Fruit fly (Drosophila melanogaster): ENCODE data around the gene Pvf3.

The Pvf3 gene

dm6 chr2L:7203411-7204171 is 46.1 kb upstream of the Pvf3 start:
- TF ChIP-seq CG3032 (tag; optimal IDR thresholded peaks at IDR 0.05) (no peak), CG3919 (GFP tag; optimal IDR thresholded peaks at IDR 0.05) (no peak), CG11294 (GFP tag; IDR thresholded peaks at IDR 0.05) (no peak), fd59A (GFP tag; optimal IDR thresholded peaks at IDR 0.05) (no peak), CG16779 (tag; optimal IDR thresholded peaks at IDR 0.05) (peak; percentile 27), Smox (GFP tag; optimal IDR thresholded peaks at IDR 0.05) (no peak), topi (GFP tag; optimal IDR thresholded peaks at IDR 0.05) (no peak), salr (GFP tag; optimal IDR thresholded peaks at IDR 0.05) (no peak), CG10669 (GFP tag; optimal IDR thresholded peaks at IDR 0.05) (no peak), Sox15 (GFP tag; optimal IDR thresholded peaks at IDR 0.05) (no peak), CG34406 (GFP tag; optimal IDR thresholded peaks at IDR 0.05) (no peak), CG8119 (GFP tag; IDR thresholded peaks at IDR 0.05) (0 out of 3 replicates have a peak, but pooled peaks have one; percentile 37), net (GFP tag; optimal IDR thresholded peaks at IDR 0.05) (no peak), CG1621 (tag; optimal IDR thresholded peaks at IDR 0.05) (no peak), dsx (GFP tag; optimal IDR thresholded peaks at IDR 0.05; ENCODE audit: poor library complexity, severe bottlenecking) (no peak), CG6808 (GFP tag; optimal IDR thresholded peaks at IDR 0.05) (no peak), CG32006 (GFP tag; optimal IDR thresholded peaks at IDR 0.05) (peak; percentile 36), Ets96B (tag; optimal IDR thresholded peaks at IDR 0.05) (no peak), Eip93F (GFP tag; optimal IDR thresholded peaks at IDR 0.05) (no peak), Hr38 (GFP tag; optimal IDR thresholded peaks at IDR 0.05) (no peak), acj6 (GFP tag; optimal IDR thresholded peaks at IDR 0.05) (no peak), CG6854 (GFP tag; optimal IDR thresholded peaks at IDR 0.05) (peak; percentile 64), vri (GFP tag; optimal IDR thresholded peaks at IDR 0.05) (no peak), CG9139 (GFP tag; optimal IDR thresholded peaks at IDR 0.05) (no peak), ss (GFP tag; optimal IDR thresholded peaks at IDR 0.05) (peak; percentile 44 to 49), achi (GFP tag; optimal IDR thresholded peaks at IDR 0.05) (no peak), pdm3 (GFP tag; optimal IDR thresholded peaks at IDR 0.05) (no peak), dac (GFP tag; optimal IDR thresholded peaks at IDR 0.05) (no peak), CG6163 (GFP tag; IDR thresholded peaks at IDR 0.05) (peak; percentile 79), CG11902 (GFP tag; optimal IDR thresholded peaks at IDR 0.05) (no peak), CG8632 (GFP tag; optimal IDR thresholded peaks at IDR 0.05) (no peak), CG7368 (GFP tag; optimal IDR thresholded peaks at IDR 0.05) (peak; percentile 2), fd85E (GFP tag; optimal IDR thresholded peaks at IDR 0.05) (no peak), Sox14 (GFP tag; optimal IDR thresholded peaks at IDR 0.05) (no peak), Eip78C (GFP tag) (peak; percentile 57), CG6792 (GFP tag; optimal IDR thresholded peaks at IDR 0.05) (no peak), CG11762 (GFP tag; optimal IDR thresholded peaks at IDR 0.05; ENCODE audit: insufficient read depth) (no peak), spab (GFP tag; optimal IDR thresholded peaks at IDR 0.05) (no peak), CG6276 (GFP tag; optimal IDR thresholded peaks at IDR 0.05) (peak; percentile 39), esn (GFP tag; optimal IDR thresholded peaks at IDR 0.05) (peak; percentile 11), CG8319 (GFP tag; optimal IDR thresholded peaks at IDR 0.05) (no peak), fkh (GFP tag; optimal IDR thresholded peaks at IDR 0.05) (no peak), Blimp-1 (GFP tag; optimal IDR thresholded peaks at IDR 0.05) (no peak), OdsH (GFP tag; optimal IDR thresholded peaks at IDR 0.05) (no peak), Sox102F (GFP tag; optimal IDR thresholded peaks at IDR 0.05) (no peak), Eip75B (GFP tag; optimal IDR thresholded peaks at IDR 0.05) (no peak), Met (GFP tag; optimal IDR thresholded peaks at IDR 0.05) (no peak), Lpt (GFP tag; optimal IDR thresholded peaks at IDR 0.05) (peak; percentile 25), cyc (GFP tag; optimal IDR thresholded peaks at IDR 0.05) (no peak), Ets21C (GFP tag; optimal IDR thresholded peaks at IDR 0.05) (no peak), lz (GFP tag; optimal IDR thresholded peaks at IDR 0.05) (no peak)
